Fruit fly (Drosophila melanogaster) whole organism, embryonic: ENCODE measurements around the gene Fkbp59.

Source experiments
- CG11504 ChIP-seq: fragments of 200-800 bp; sonication (Bioruptor generic); optimal IDR thresholded peaks from 3 replicates; lab custom pipeline; 2019; ENCODE audit warnings: missing biosample characterization, mild to moderate bottlenecking, missing genetic modification characterization, moderate library complexity
- CG12391 ChIP-seq: fragments of 200-800 bp; sonication (Bioruptor generic); optimal IDR thresholded peaks from 3 replicates; lab custom pipeline; 2018; ENCODE audit warnings: missing biosample characterization, mild to moderate bottlenecking, missing genetic modification characterization, moderate library complexity
- CG1603 ChIP-seq: fragments of 200-800 bp; sonication (Bioruptor generic); optimal IDR thresholded peaks from 2 replicates; lab custom pipeline; 2019; ENCODE audit warnings: missing biosample characterization, mild to moderate bottlenecking, missing genetic modification characterization, moderate library complexity
- CG17361 ChIP-seq: fragments of 200-800 bp; sonication (Bioruptor generic); IDR thresholded peaks from 3 replicates; pipeline ENCODE4 v1.3.6; 2022; ENCODE audit warnings: missing biosample characterization, missing genetic modification characterization
- CG18764 ChIP-seq: fragments of 200-800 bp; sonication (Bioruptor generic); optimal IDR thresholded peaks from 3 replicates; lab custom pipeline; 2016; ENCODE audit warnings: missing biosample characterization, missing genetic modification characterization
- CG2678 ChIP-seq: fragments of 200-800 bp; sonication (Bioruptor generic); optimal IDR thresholded peaks from 3 replicates; lab custom pipeline; 2019; ENCODE audit warnings: missing biosample characterization, mild to moderate bottlenecking, missing genetic modification characterization, moderate library complexity
- CG30020 ChIP-seq: fragments of 200-800 bp; optimal IDR thresholded peaks from 2 replicates; lab custom pipeline; 2019; ENCODE audit warnings: missing biosample characterization, mild to moderate bottlenecking, missing genetic modification characterization, moderate library complexity
- CG31441 ChIP-seq: fragments of 200-800 bp; sonication (Bioruptor generic); IDR thresholded peaks from 2 replicates; pipeline ENCODE4 v1.3.6; 2022; ENCODE audit warnings: missing biosample characterization, missing genetic modification characterization
- CG3995 ChIP-seq: fragments of 200-800 bp; sonication (Bioruptor generic); optimal IDR thresholded peaks from 3 replicates; lab custom pipeline; 2016; ENCODE audit warnings: missing biosample characterization, missing genetic modification characterization
- CG6765 ChIP-seq: fragments of 200-800 bp; sonication (Bioruptor generic); optimal IDR thresholded peaks from 3 replicates; lab custom pipeline; 2017; ENCODE audit warnings: missing biosample characterization, mild to moderate bottlenecking, missing genetic modification characterization
- CG8290 ChIP-seq, 3 experiments: fragments of 200-800 bp; sonication (Bioruptor generic); optimal IDR thresholded peaks; 2 replicates each; lab custom pipeline; 2016 to 2019; ENCODE audit warnings: missing biosample characterization in 3 of 3, missing genetic modification characterization in 3 of 3, mild to moderate bottlenecking in 2 of 3, moderate library complexity in 1 of 3
- CG9797 ChIP-seq: fragments of 200-800 bp; sonication (Bioruptor generic); optimal IDR thresholded peaks from 3 replicates; lab custom pipeline; 2018; ENCODE audit warnings: missing biosample characterization, mild to moderate bottlenecking, missing genetic modification characterization
- CTCF ChIP-seq: fragments of 200-800 bp; sonication (Bioruptor generic); optimal IDR thresholded peaks from 2 replicates; lab custom pipeline; 2017; ENCODE audit warnings: missing biosample characterization, mild to moderate bottlenecking, missing genetic modification characterization, moderate library complexity
- CoRest ChIP-seq: fragments of 200-800 bp; sonication (Bioruptor generic); optimal IDR thresholded peaks from 3 replicates; lab custom pipeline; 2018; ENCODE audit warnings: missing biosample characterization, mild to moderate bottlenecking, missing genetic modification characterization, moderate library complexity
- Dp ChIP-seq: fragments of 200-800 bp; sonication (Bioruptor generic); optimal IDR thresholded peaks from 2 replicates; lab custom pipeline; 2018; ENCODE audit warnings: missing biosample characterization, mild to moderate bottlenecking, missing genetic modification characterization, moderate library complexity
- Dref ChIP-seq: fragments of 200-800 bp; sonication (Bioruptor generic); IDR thresholded peaks from 2 replicates; pipeline ENCODE4 v1.3.6; 2022; ENCODE audit warnings: missing biosample characterization, missing genetic modification characterization
- Ets65A ChIP-seq: fragments of 200-800 bp; sonication (Bioruptor generic); peaks from one replicate; lab custom pipeline; 2016; ENCODE audit warnings: missing biosample characterization, missing genetic modification characterization
- Lhr ChIP-seq: fragments of 200-800 bp; sonication (Bioruptor generic); optimal IDR thresholded peaks from 3 replicates; lab custom pipeline; 2017; ENCODE audit warnings: mild to moderate bottlenecking, missing biosample characterization, missing genetic modification reagents, missing genetic modification characterization
- MESR4 ChIP-seq: fragments of 200-800 bp; sonication (Bioruptor generic); optimal IDR thresholded peaks from 2 replicates; lab custom pipeline; 2018; ENCODE audit warnings: missing biosample characterization, mild to moderate bottlenecking, missing genetic modification characterization, moderate library complexity
- Max ChIP-seq: fragments of 200-800 bp; sonication (Bioruptor generic); optimal IDR thresholded peaks from 2 replicates; lab custom pipeline; 2016; ENCODE audit warnings: missing biosample characterization, mild to moderate bottlenecking, missing genetic modification characterization
- Nf-YC ChIP-seq: fragments of 200-800 bp; optimal IDR thresholded peaks from 3 replicates; lab custom pipeline; 2019; ENCODE audit warnings: missing biosample characterization, mild to moderate bottlenecking, missing genetic modification characterization, moderate library complexity
- Oli ChIP-seq: fragments of 200-800 bp; sonication (Bioruptor generic); optimal IDR thresholded peaks from 2 replicates; lab custom pipeline; 2018; ENCODE audit warnings: missing biosample characterization, mild to moderate bottlenecking, missing genetic modification characterization, moderate library complexity
- Opbp ChIP-seq: fragments of 200-800 bp; sonication (Bioruptor generic); IDR thresholded peaks from 3 replicates; pipeline ENCODE4 v1.3.6; 2022; ENCODE audit warnings: missing biosample characterization, missing genetic modification characterization; ENCODE audit not compliant: partially characterized antibody
- Pdp1 ChIP-seq, 2 experiments: fragments of 200-800 bp; sonication (Bioruptor generic); optimal IDR thresholded peaks; 3 replicates each; lab custom pipeline; 2016; ENCODE audit warnings: missing biosample characterization in 2 of 2, missing genetic modification characterization in 2 of 2, mild to moderate bottlenecking in 1 of 2, moderate library complexity in 1 of 2
- Taf1 ChIP-seq: fragments of 200-800 bp; sonication (Bioruptor generic); IDR thresholded peaks from 2 replicates; pipeline ENCODE4 v1.3.6; 2022; ENCODE audit warnings: missing biosample characterization, missing genetic modification characterization
- YL-1 ChIP-seq: fragments of 200-800 bp; sonication (Bioruptor generic); optimal IDR thresholded peaks from 3 replicates; lab custom pipeline; 2017; ENCODE audit warnings: missing biosample characterization, mild to moderate bottlenecking, missing genetic modification characterization
- bigmax ChIP-seq: fragments of 200-800 bp; sonication (Bioruptor generic); optimal IDR thresholded peaks from 2 replicates; lab custom pipeline; 2018; ENCODE audit warnings: missing biosample characterization, mild to moderate bottlenecking, missing genetic modification characterization
- cg ChIP-seq: fragments of 200-800 bp; sonication (Bioruptor generic); optimal IDR thresholded peaks from 3 replicates; lab custom pipeline; 2019; ENCODE audit warnings: missing biosample characterization, mild to moderate bottlenecking, missing genetic modification characterization, moderate library complexity
- crp ChIP-seq, 2 experiments: fragments of 200-800 bp; sonication (Bioruptor generic); optimal IDR thresholded peaks; 2 replicates in 1 of 2; 3 replicates in 1 of 2; lab custom pipeline; 2017; ENCODE audit warnings: missing biosample characterization in 2 of 2, missing genetic modification characterization in 2 of 2, mild to moderate bottlenecking in 1 of 2, moderate library complexity in 1 of 2
- exex ChIP-seq: fragments of 200-800 bp; sonication (Bioruptor generic); optimal IDR thresholded peaks from 4 replicates; lab custom pipeline; 2018; ENCODE audit warnings: missing biosample characterization, mild to moderate bottlenecking, missing genetic modification characterization, moderate library complexity
- ftz-f1 ChIP-seq: fragments of 200-800 bp; sonication (Bioruptor generic); optimal IDR thresholded peaks from 2 replicates; lab custom pipeline; 2016; ENCODE audit warnings: missing biosample characterization, missing genetic modification characterization
- gcm ChIP-seq: fragments of 200-800 bp; sonication (Bioruptor generic); optimal IDR thresholded peaks from 2 replicates; lab custom pipeline; 2019; ENCODE audit warnings: missing biosample characterization, mild to moderate bottlenecking, missing genetic modification characterization, moderate library complexity
- gem ChIP-seq: fragments of 200-800 bp; sonication (Bioruptor generic); optimal IDR thresholded peaks from 2 replicates; lab custom pipeline; 2019; ENCODE audit warnings: missing biosample characterization, mild to moderate bottlenecking, missing genetic modification characterization, moderate library complexity
- hkb ChIP-seq, 2 experiments: fragments of 200-800 bp in 1 of 2; fragments of >200 bp in 1 of 2; sonication (Bioruptor generic) in 1 of 2; IDR thresholded peaks in 1 of 2; optimal IDR thresholded peaks in 1 of 2; 2 replicates each; pipeline versions ENCODE4 v1.3.6 to Lab custom; 2017 to 2022; ENCODE audit warnings: missing biosample characterization in 1 of 2, missing genetic modification characterization in 1 of 2
- jigr1 ChIP-seq: fragments of 200-800 bp; sonication (Bioruptor generic); IDR thresholded peaks from 3 replicates; pipeline ENCODE4 v1.3.6; 2022; ENCODE audit warnings: missing biosample characterization, missing genetic modification characterization
- lilli ChIP-seq: fragments of 200-800 bp; sonication (Bioruptor generic); optimal IDR thresholded peaks from 3 replicates; lab custom pipeline; 2016; ENCODE audit warnings: missing biosample characterization, missing genetic modification characterization
- phol ChIP-seq: fragments of 200-800 bp; sonication (Bioruptor generic); optimal IDR thresholded peaks from 3 replicates; lab custom pipeline; 2018; ENCODE audit warnings: missing biosample characterization, mild to moderate bottlenecking, missing genetic modification characterization, moderate library complexity
- sd ChIP-seq: fragments of 200-800 bp; sonication (Bioruptor generic); optimal IDR thresholded peaks from 3 replicates; lab custom pipeline; 2018; ENCODE audit warnings: missing biosample characterization, mild to moderate bottlenecking, missing genetic modification characterization, moderate library complexity
- sens ChIP-seq: fragments of 200-800 bp; sonication (Bioruptor generic); peaks from one replicate; lab custom pipeline; 2016; ENCODE audit warnings: missing biosample characterization, missing genetic modification characterization
- stwl ChIP-seq: fragments of 200-800 bp; sonication (Bioruptor generic); optimal IDR thresholded peaks from 3 replicates; lab custom pipeline; 2018; ENCODE audit warnings: missing biosample characterization, mild to moderate bottlenecking, missing genetic modification characterization, moderate library complexity
- zen ChIP-seq: fragments of 200-800 bp; sonication (Bioruptor generic); optimal IDR thresholded peaks from 3 replicates; lab custom pipeline; 2018; ENCODE audit warnings: missing biosample characterization, mild to moderate bottlenecking, missing genetic modification characterization, moderate library complexity

Gene Fkbp59

dm6 chr2L:9912570-9913260, 24.9 kb downstream of the Fkbp59 start, which contains the start of the genes Etl1 and Srp54 (continued):
- peak; percentile 56 for TF ChIP-seq CG30020 (tag; lab: Kevin White, UChicago)
- TF ChIP-seq Nf-YC (tag; lab: Kevin White, UChicago), result peak; percentile 35
- peak; percentile 24 for TF ChIP-seq gem (tag; lab: Kevin White, UChicago)
- peak; percentile 26 for TF ChIP-seq Lhr
- TF ChIP-seq crp (GFP tag; optimal IDR thresholded peaks at IDR 0.05; lab: Kevin White, UChicago), result peak in 1 of 2 experiments; percentile 8
- TF ChIP-seq hkb (optimal IDR thresholded peaks at IDR 0.05; lab: Kevin White, UChicago), result peak; percentile 84
- no peak for TF ChIP-seq hkb (GFP tag; IDR thresholded peaks at IDR 0.05; lab: Robert Waterston, UW)
- TF ChIP-seq Dref (GFP tag; lab: Robert Waterston, UW), result peak; percentile 56
- peak; percentile 52 for TF ChIP-seq YL-1
- TF ChIP-seq CoRest, result peak; percentile 44
- TF ChIP-seq zen, result peak; percentile 49
- TF ChIP-seq ftz-f1 (GFP tag; lab: Kevin White, UChicago), result no peak
- peak; percentile 13 for TF ChIP-seq gcm (GFP tag; lab: Kevin White, UChicago)
- TF ChIP-seq CG18764 (GFP tag; lab: Kevin White, UChicago), result no peak
- peak; percentile 11 for TF ChIP-seq CG11504 (tag; lab: Kevin White, UChicago)
- TF ChIP-seq Dp (GFP tag; lab: Kevin White, UChicago), result peak; percentile 77
- TF ChIP-seq Opbp (GFP tag; lab: Robert Waterston, UW), result peak; percentile 4; the same call in 1 of the 3 replicates
- TF ChIP-seq exex (tag; lab: Kevin White, UChicago), result peak; percentile 1
- peak; percentile 88 for TF ChIP-seq MESR4
- TF ChIP-seq CG1603 (tag; lab: Kevin White, UChicago), result peak; percentile 0
- peak; percentile 33 for TF ChIP-seq Ets65A (GFP tag; lab: Kevin White, UChicago)
- no peak for TF ChIP-seq lilli
- peak; percentile 22 for TF ChIP-seq CG12391 (tag; lab: Kevin White, UChicago)
- TF ChIP-seq CG17361, result peak; percentile 27; the same call in 1 of the 3 replicates
- TF ChIP-seq bigmax (GFP tag; lab: Kevin White, UChicago), result peak; percentile 75
- TF ChIP-seq CTCF (GFP tag; lab: Kevin White, UChicago), result peak; percentile 3
- TF ChIP-seq sens (GFP tag; lab: Kevin White, UChicago), result peak; percentile 76
- TF ChIP-seq CG31441 (GFP tag; lab: Robert Waterston, UW), result 0 out of 2 replicates have a peak, but pooled peaks have one; percentile 20
- peak in 1 of 2 experiments; percentile 37 for TF ChIP-seq Pdp1 (GFP tag; optimal IDR thresholded peaks at IDR 0.05; lab: Kevin White, UChicago)
- TF ChIP-seq jigr1 (GFP tag; lab: Robert Waterston, UW), result peak; percentile 54; the same call in 1 of the 3 replicates
- peak; percentile 7 for TF ChIP-seq CG2678
- peak; percentile 5 for TF ChIP-seq Max (GFP tag; lab: Kevin White, UChicago)
- no peak for TF ChIP-seq CG6765 (GFP tag; lab: Kevin White, UChicago)
- TF ChIP-seq Taf1, result no peak
- TF ChIP-seq Oli (tag; lab: Kevin White, UChicago), result no peak
- TF ChIP-seq CG9797 (GFP tag; lab: Kevin White, UChicago), result peak; percentile 73
- peak; percentile 9 for TF ChIP-seq cg (GFP tag; lab: Kevin White, UChicago)
- TF ChIP-seq stwl (tag; lab: Kevin White, UChicago), result peak; percentile 71
- TF ChIP-seq sd, result peak; percentile 20
- peak; percentile 22 for TF ChIP-seq CG3995 (GFP tag; lab: Kevin White, UChicago)
- TF ChIP-seq phol, result peak; percentile 42
- TF ChIP-seq CG8290 (GFP tag; optimal IDR thresholded peaks at IDR 0.05; lab: Kevin White, UChicago), result peak; percentile 10
- no peak for TF ChIP-seq CG8290 (tag; optimal IDR thresholded peaks at IDR 0.05; lab: Kevin White, UChicago)
